Fruit fly (Drosophila melanogaster) whole organism, pupa: Measurements from ENCODE around the gene CG17819.

Experiments
- CG10348 ChIP-seq: fragments of 200-800 bp; sonication (Bioruptor generic); IDR thresholded peaks from 2 replicates; pipeline ENCODE4 v1.3.6; 2022; ENCODE audit warnings: missing biosample characterization, missing genetic modification characterization
- CG15710 ChIP-seq: fragments of 200-800 bp; sonication (Bioruptor generic); optimal IDR thresholded peaks from 2 replicates; lab custom pipeline; 2018; ENCODE audit warnings: missing biosample characterization, mild to moderate bottlenecking, missing genetic modification characterization, moderate library complexity
- CG17806 ChIP-seq: fragments of 200-800 bp; sonication (Bioruptor generic); optimal IDR thresholded peaks from 2 replicates; lab custom pipeline; 2018; ENCODE audit warnings: missing biosample characterization, mild to moderate bottlenecking, missing genetic modification characterization, moderate library complexity
- CG34367 ChIP-seq: fragments of 200-800 bp; sonication (Bioruptor generic); optimal IDR thresholded peaks from 2 replicates; lab custom pipeline; 2018; ENCODE audit warnings: missing biosample characterization, mild to moderate bottlenecking, missing genetic modification characterization
- CG4496 ChIP-seq: fragments of 200-800 bp; sonication (Bioruptor generic); IDR thresholded peaks from 3 replicates; pipeline ENCODE4 v1.3.6; 2022; ENCODE audit warnings: missing biosample characterization, missing genetic modification characterization
- D1 ChIP-seq: fragments of 200-800 bp; sonication (Bioruptor generic); optimal IDR thresholded peaks from 2 replicates; lab custom pipeline; 2018; ENCODE audit warnings: missing biosample characterization, mild to moderate bottlenecking, missing genetic modification characterization, moderate library complexity
- EcR ChIP-seq: fragments of 200-800 bp; sonication (Bioruptor generic); optimal IDR thresholded peaks from 3 replicates; lab custom pipeline; 2019; ENCODE audit warnings: missing biosample characterization, missing genetic modification characterization, mild to moderate bottlenecking, moderate library complexity, missing genetic modification reagents
- Pif1A ChIP-seq: fragments of 200-800 bp; sonication (Bioruptor generic); optimal IDR thresholded peaks from 3 replicates; lab custom pipeline; 2016; ENCODE audit warnings: missing biosample characterization, missing genetic modification characterization
- Pif1B ChIP-seq: fragments of 200-800 bp; sonication (Bioruptor generic); optimal IDR thresholded peaks from 3 replicates; lab custom pipeline; 2016; ENCODE audit warnings: missing biosample characterization, missing genetic modification characterization
- gl ChIP-seq: fragments of 200-800 bp; sonication (Bioruptor generic); optimal IDR thresholded peaks from 2 replicates; lab custom pipeline; 2018; ENCODE audit warnings: missing biosample characterization, mild to moderate bottlenecking, missing genetic modification characterization

DNA sequence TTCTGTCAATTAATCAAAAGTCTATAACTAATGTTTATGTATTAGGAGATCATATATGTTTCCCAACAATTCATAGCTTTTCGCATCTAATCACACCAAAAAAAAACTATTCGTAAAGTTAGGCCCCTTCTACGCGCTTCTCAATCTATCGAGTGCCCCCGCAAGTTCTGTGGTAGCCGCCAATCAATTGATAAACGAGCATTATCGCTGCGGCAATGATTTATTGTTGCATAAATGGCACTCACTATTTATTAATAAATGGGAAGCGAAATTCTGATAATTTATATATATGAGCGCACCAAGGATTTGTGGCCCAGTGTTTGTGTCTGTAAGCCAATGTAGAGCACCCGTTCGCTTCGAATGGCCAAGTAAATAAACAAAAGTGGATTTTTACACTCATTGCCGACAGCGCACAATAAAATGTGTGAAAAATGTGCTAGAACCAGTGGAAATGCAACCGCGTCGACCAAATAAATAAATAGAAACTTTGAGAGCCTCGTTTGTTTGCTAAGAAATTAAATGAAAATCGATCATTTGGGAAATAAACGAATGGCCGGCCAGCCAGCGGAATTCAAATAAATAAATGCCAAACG lies 13.9 kb downstream of the CG17819 start:
- TF ChIP-seq Pif1B (GFP tag; lab: Kevin White, UChicago) (no peak), CG4496 (GFP tag; lab: Robert Waterston, UW) (no peak), CG34367 (tag; lab: Kevin White, UChicago) (no peak), CG10348 (no peak), CG17806 (tag; lab: Kevin White, UChicago) (no peak), gl (tag; lab: Kevin White, UChicago) (no peak), CG15710 (tag; lab: Kevin White, UChicago) (no peak), EcR (GFP tag; lab: Kevin White, UChicago) (no peak), D1 (tag; lab: Kevin White, UChicago) (no peak), Pif1A (GFP tag; lab: Kevin White, UChicago) (no peak)
